Worm (Caenorhabditis elegans): ENCODE results near the gene tpa-1.

- TF ChIP-seq lsy-2 (tag; optimal IDR thresholded peaks at IDR 0.05) (no peak), pha-4 (tag; optimal IDR thresholded peaks at IDR 0.05) (no peak), nhr-28 (tag; optimal IDR thresholded peaks at IDR 0.05) (no peak), nhr-237 (tag; optimal IDR thresholded peaks at IDR 0.05) (no peak), tbx-8 (GFP tag; optimal IDR thresholded peaks at IDR 0.05) (no peak), snpc-4 (tag; optimal IDR thresholded peaks at IDR 0.05) (no peak), ztf-11 (tag; optimal IDR thresholded peaks at IDR 0.05) (no peak), unc-39 (tag; optimal IDR thresholded peaks at IDR 0.05) (no peak)
Observed at ce11 chrIV:78206-78605, 13.6 kb upstream of the tpa-1 start.

All from whole organism, mixed stage, embryonic.